Worm (Caenorhabditis elegans) whole organism, midembryonic: Measurements from ENCODE around the gene C03B1.2.

Source experiments
- T22C8.4 ChIP-seq: fragments of 200-800 bp; sonication (Bioruptor generic); IDR thresholded peaks from 2 replicates; pipeline ENCODE4 v1.3.6; 2022; ENCODE audit warnings: missing genetic modification characterization, missing compliant biosample characterization
- cog-1 ChIP-seq: sonication (generic microtip); optimal IDR thresholded peaks from 2 replicates; lab custom pipeline; 2016; ENCODE audit warnings: missing genetic modification characterization, missing compliant biosample characterization
- flt-1 ChIP-seq: fragments of 200-800 bp; sonication (Bioruptor generic); IDR thresholded peaks from 2 replicates; pipeline ENCODE4 v1.3.6; 2022; ENCODE audit warnings: missing genetic modification characterization, missing compliant biosample characterization
- klf-2 ChIP-seq: fragments of 200-800 bp; sonication (Bioruptor generic); conservative IDR thresholded peaks from 2 replicates; pipeline ENCODE4 v1.3.6; 2022; ENCODE audit warnings: missing genetic modification reagents, missing genetic modification characterization, missing compliant biosample characterization
- med-1 ChIP-seq: sonication (generic microtip); optimal IDR thresholded peaks from 2 replicates; lab custom pipeline; 2017; ENCODE audit warnings: missing genetic modification characterization, mild to moderate bottlenecking, missing compliant biosample characterization, antibody characterized with exemption, missing genetic modification reagents; ENCODE audit not compliant: insufficient read depth
- ztf-23 ChIP-seq: fragments of 200-800 bp; sonication (Bioruptor generic); IDR thresholded peaks from 2 replicates; pipeline ENCODE4 v1.3.6; 2022; ENCODE audit warnings: missing genetic modification reagents, missing genetic modification characterization, missing compliant biosample characterization

- TF ChIP-seq flt-1, result no peak
- no peak for TF ChIP-seq ztf-23 (GFP tag; lab: Robert Waterston, UW)
- TF ChIP-seq cog-1 (tag; lab: Kevin White, UChicago), result no peak
- TF ChIP-seq med-1, result no peak
- TF ChIP-seq klf-2 (GFP tag; lab: Robert Waterston, UW), result no peak
- no peak for TF ChIP-seq T22C8.4 (GFP tag; lab: Robert Waterston, UW)
Observed at ce11 chrX:6405905-6406304, 36.1 kb downstream of the C03B1.2 start.
